Worm (Caenorhabditis elegans) whole organism, L3 larva: Measurements from ENCODE around the gene F44F4.9.

Experiments used
- R02D3.7 ChIP-seq: fragments of 150-350 bp; optimal IDR thresholded peaks from 2 replicates; lab custom pipeline; 2014; ENCODE audit warnings: missing biosample characterization, missing genetic modification characterization
- ZK546.5 ChIP-seq: sonication (generic microtip); optimal IDR thresholded peaks from 2 replicates; lab custom pipeline; 2017; ENCODE audit warnings: missing biosample characterization, missing genetic modification characterization
- ama-1 ChIP-seq: fragments of 150-350 bp; optimal IDR thresholded peaks from 2 replicates; lab custom pipeline; 2018
- ceh-9 ChIP-seq: sonication (generic microtip); optimal IDR thresholded peaks from 2 replicates; lab custom pipeline; 2018; ENCODE audit warnings: missing biosample characterization, missing genetic modification characterization
- jun-1 ChIP-seq: fragments of 150-350 bp; optimal IDR thresholded peaks from 2 replicates; lab custom pipeline; 2014; ENCODE audit warnings: missing biosample characterization, missing genetic modification reagents, missing genetic modification characterization
- lin-15B ChIP-seq: fragments of 150-350 bp; optimal IDR thresholded peaks from 2 replicates; lab custom pipeline; 2014; ENCODE audit warnings: missing biosample characterization, missing genetic modification characterization
- mml-1 ChIP-seq: fragments of 150-350 bp; sonication (generic microtip); optimal IDR thresholded peaks from 3 replicates; lab custom pipeline; 2014; ENCODE audit warnings: missing biosample characterization, missing genetic modification characterization
- nhr-11 ChIP-seq: fragments of 150-350 bp; optimal IDR thresholded peaks from 2 replicates; lab custom pipeline; 2014; ENCODE audit warnings: missing biosample characterization, missing genetic modification characterization
- nhr-28 ChIP-seq: fragments of 150-350 bp; optimal IDR thresholded peaks from 2 replicates; lab custom pipeline; 2014; ENCODE audit warnings: missing biosample characterization, missing genetic modification characterization
- pha-4 ChIP-seq: fragments of 150-350 bp; optimal IDR thresholded peaks from 2 replicates; lab custom pipeline; 2014; ENCODE audit warnings: missing biosample characterization, missing genetic modification reagents, missing genetic modification characterization
- unc-62 ChIP-seq: fragments of 150-350 bp; sonication (generic microtip); optimal IDR thresholded peaks from 4 replicates; lab custom pipeline; 2014; ENCODE audit warnings: missing biosample characterization, missing genetic modification reagents, missing genetic modification characterization

DNA sequence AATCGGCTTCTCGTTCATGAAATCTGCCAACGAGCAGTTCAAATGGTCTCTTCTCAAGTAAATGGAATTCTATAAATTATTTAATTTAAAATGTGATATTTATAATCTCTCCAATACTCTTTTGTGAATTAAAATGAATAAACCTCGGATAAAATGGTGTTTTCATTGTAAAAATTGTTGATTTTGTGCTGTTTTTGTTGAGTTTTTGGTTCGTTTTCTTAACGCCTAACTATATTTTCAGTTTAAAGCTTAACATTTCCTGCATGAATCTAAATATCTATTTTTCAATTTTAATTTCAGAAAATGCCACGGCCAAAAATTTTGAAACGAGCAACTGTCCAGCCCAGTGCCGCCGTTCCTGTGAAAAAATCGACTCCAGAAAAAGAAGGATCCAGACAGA, 42.0 kb downstream of the F44F4.9 start, which contains the start of gene orc-2:
- TF ChIP-seq jun-1 (tag; lab: Kevin White, UChicago) = no peak
- TF ChIP-seq ceh-9 (tag; lab: Kevin White, UChicago) = no peak
- TF ChIP-seq R02D3.7 (tag; lab: Kevin White, UChicago) = no peak
- no peak for TF ChIP-seq ama-1 (lab: Kevin White, UChicago)
- TF ChIP-seq nhr-28 (tag; lab: Kevin White, UChicago) = no peak
- no peak for TF ChIP-seq lin-15B (tag; lab: Kevin White, UChicago)
- TF ChIP-seq nhr-11 (tag; lab: Kevin White, UChicago) = no peak
- no peak for TF ChIP-seq unc-62 (GFP tag; lab: Kevin White, UChicago)
- no peak for TF ChIP-seq ZK546.5 (tag; lab: Kevin White, UChicago)
- no peak for TF ChIP-seq mml-1 (tag; lab: Kevin White, UChicago)
- no peak for TF ChIP-seq pha-4 (tag; lab: Kevin White, UChicago)
